Worm (Caenorhabditis elegans) whole organism, mixed stage, embryonic: ENCODE results near the gene srg-16.

Source experiments
- M03D4.4 ChIP-seq: sonication (generic microtip); optimal IDR thresholded peaks from 2 replicates; lab custom pipeline; 2017; ENCODE audit warnings: mild to moderate bottlenecking, missing genetic modification characterization, missing compliant biosample characterization
- bed-3 ChIP-seq: fragments of 200-800 bp; sonication (Bioruptor generic); optimal IDR thresholded peaks from 3 replicates; lab custom pipeline; 2018; ENCODE audit warnings: mild to moderate bottlenecking, missing genetic modification characterization, moderate library complexity, missing compliant biosample characterization
- blmp-1 ChIP-seq: fragments of 150-350 bp; optimal IDR thresholded peaks from 2 replicates; lab custom pipeline; 2014; ENCODE audit warnings: missing biosample characterization, missing genetic modification characterization
- ceh-39 ChIP-seq: fragments of 150-350 bp; optimal IDR thresholded peaks from 2 replicates; lab custom pipeline; 2014; ENCODE audit warnings: missing biosample characterization, missing genetic modification characterization
- ceh-43 ChIP-seq: fragments of 200-800 bp; sonication (Bioruptor generic); optimal IDR thresholded peaks from 2 replicates; lab custom pipeline; 2018; ENCODE audit warnings: mild to moderate bottlenecking, missing genetic modification characterization, moderate library complexity, missing compliant biosample characterization
- ceh-83 ChIP-seq: fragments of 200-800 bp; sonication (Bioruptor generic); optimal IDR thresholded peaks from 2 replicates; lab custom pipeline; 2018; ENCODE audit warnings: mild to moderate bottlenecking, missing genetic modification characterization, missing compliant biosample characterization
- ces-1 ChIP-seq: fragments of 150-350 bp; optimal IDR thresholded peaks from 2 replicates; lab custom pipeline; 2014; ENCODE audit warnings: missing biosample characterization, missing genetic modification reagents, missing genetic modification characterization
- cnd-1 ChIP-seq: fragments of 200-800 bp; sonication (Bioruptor generic); optimal IDR thresholded peaks from 2 replicates; lab custom pipeline; 2018; ENCODE audit warnings: mild to moderate bottlenecking, missing genetic modification characterization, missing compliant biosample characterization
- drap-1 ChIP-seq: fragments of 200-800 bp; sonication (Bioruptor generic); optimal IDR thresholded peaks from 3 replicates; lab custom pipeline; 2018; ENCODE audit warnings: mild to moderate bottlenecking, missing genetic modification characterization, missing compliant biosample characterization
- elt-1 ChIP-seq: sonication (generic microtip); optimal IDR thresholded peaks from 2 replicates; lab custom pipeline; 2017; ENCODE audit warnings: missing genetic modification characterization, mild to moderate bottlenecking, missing compliant biosample characterization, antibody characterized with exemption, moderate library complexity, borderline replicate concordance; ENCODE audit not compliant: insufficient read depth
- elt-3 ChIP-seq: fragments of 150-350 bp; optimal IDR thresholded peaks from 2 replicates; lab custom pipeline; 2014; ENCODE audit warnings: missing biosample characterization, missing genetic modification characterization
- flh-1 ChIP-seq: fragments of 200-800 bp; sonication (Bioruptor generic); optimal IDR thresholded peaks from 2 replicates; lab custom pipeline; 2018; ENCODE audit warnings: mild to moderate bottlenecking, missing genetic modification characterization, moderate library complexity, missing compliant biosample characterization
- ham-2 ChIP-seq: fragments of 200-800 bp; sonication (Bioruptor generic); optimal IDR thresholded peaks from 2 replicates; lab custom pipeline; 2018; ENCODE audit warnings: mild to moderate bottlenecking, missing genetic modification characterization, missing compliant biosample characterization
- hlh-1 ChIP-seq: fragments of 150-350 bp; optimal IDR thresholded peaks from 2 replicates; lab custom pipeline; 2014; ENCODE audit warnings: missing biosample characterization, missing genetic modification reagents, missing genetic modification characterization
- lin-13 ChIP-seq: fragments of 150-350 bp; optimal IDR thresholded peaks from 2 replicates; lab custom pipeline; 2014; ENCODE audit warnings: missing biosample characterization, missing genetic modification characterization
- lin-32 ChIP-seq: fragments of 200-800 bp; sonication (Bioruptor generic); optimal IDR thresholded peaks from 2 replicates; lab custom pipeline; 2018; ENCODE audit warnings: mild to moderate bottlenecking, missing genetic modification characterization, missing compliant biosample characterization
- lsy-2 ChIP-seq: fragments of 150-350 bp; optimal IDR thresholded peaks from 2 replicates; lab custom pipeline; 2014; ENCODE audit warnings: missing biosample characterization, missing genetic modification characterization
- mab-5 ChIP-seq: fragments of 150-350 bp; optimal IDR thresholded peaks from 2 replicates; lab custom pipeline; 2014; ENCODE audit warnings: missing biosample characterization, missing genetic modification characterization
- mep-1 ChIP-seq: fragments of 150-350 bp; optimal IDR thresholded peaks from 2 replicates; lab custom pipeline; 2017; ENCODE audit warnings: missing biosample characterization, missing genetic modification reagents, missing genetic modification characterization, inconsistent platforms
- mls-2 ChIP-seq: sonication (generic microtip); optimal IDR thresholded peaks from 2 replicates; lab custom pipeline; 2016; ENCODE audit warnings: mild to moderate bottlenecking, missing genetic modification characterization, moderate library complexity, missing compliant biosample characterization
- nhr-12 ChIP-seq: fragments of 150-350 bp; optimal IDR thresholded peaks from 2 replicates; lab custom pipeline; 2014; ENCODE audit warnings: missing biosample characterization, missing genetic modification characterization
- nhr-2 ChIP-seq: fragments of 150-350 bp; optimal IDR thresholded peaks from 2 replicates; lab custom pipeline; 2014; ENCODE audit warnings: missing biosample characterization, missing genetic modification characterization
- nhr-237 ChIP-seq: fragments of 150-350 bp; optimal IDR thresholded peaks from 2 replicates; lab custom pipeline; 2014; ENCODE audit warnings: missing biosample characterization, missing genetic modification characterization
- nhr-28 ChIP-seq: fragments of 150-350 bp; optimal IDR thresholded peaks from 2 replicates; lab custom pipeline; 2014; ENCODE audit warnings: missing biosample characterization, missing genetic modification characterization
- nhr-76 ChIP-seq: sonication (generic microtip); optimal IDR thresholded peaks from 2 replicates; lab custom pipeline; 2017; ENCODE audit warnings: missing biosample characterization, missing genetic modification characterization
- pha-4 ChIP-seq: fragments of 150-350 bp; optimal IDR thresholded peaks from 2 replicates; lab custom pipeline; 2018; ENCODE audit warnings: missing biosample characterization, missing genetic modification reagents, missing genetic modification characterization
- sem-2 ChIP-seq: fragments of 200-800 bp; sonication (Bioruptor generic); optimal IDR thresholded peaks from 2 replicates; lab custom pipeline; 2018; ENCODE audit warnings: mild to moderate bottlenecking, missing genetic modification characterization, missing compliant biosample characterization
- snpc-4 ChIP-seq: fragments of 150-350 bp; optimal IDR thresholded peaks from 2 replicates; lab custom pipeline; 2014; ENCODE audit warnings: missing biosample characterization, missing genetic modification characterization
- sptf-1 ChIP-seq: sonication (generic microtip); optimal IDR thresholded peaks from 2 replicates; lab custom pipeline; 2017; ENCODE audit warnings: mild to moderate bottlenecking, missing genetic modification characterization, moderate library complexity, missing compliant biosample characterization
- tbx-8 ChIP-seq: fragments of 200-800 bp; sonication (Bioruptor generic); optimal IDR thresholded peaks from 2 replicates; lab custom pipeline; 2018; ENCODE audit warnings: mild to moderate bottlenecking, missing genetic modification characterization, moderate library complexity, missing compliant biosample characterization
- unc-120 ChIP-seq: sonication (generic microtip); optimal IDR thresholded peaks from 2 replicates; lab custom pipeline; 2017; ENCODE audit warnings: missing genetic modification characterization, missing compliant biosample characterization; ENCODE audit not compliant: poor library complexity, severe bottlenecking
- unc-39 ChIP-seq: fragments of 150-350 bp; optimal IDR thresholded peaks from 2 replicates; lab custom pipeline; 2014; ENCODE audit warnings: missing biosample characterization, missing genetic modification characterization
- unc-62 ChIP-seq: fragments of 150-350 bp; optimal IDR thresholded peaks from 2 replicates; lab custom pipeline; 2014; ENCODE audit warnings: missing biosample characterization, missing genetic modification reagents, missing genetic modification characterization
- zip-8 ChIP-seq: fragments of 150-350 bp; optimal IDR thresholded peaks from 2 replicates; lab custom pipeline; 2014; ENCODE audit warnings: missing biosample characterization, missing genetic modification characterization
- ztf-11 ChIP-seq: fragments of 150-350 bp; optimal IDR thresholded peaks from 2 replicates; lab custom pipeline; 2014; ENCODE audit warnings: missing biosample characterization, missing genetic modification characterization

Gene srg-16

ce11 chrII:12488810-12489209, 21.9 kb downstream of the srg-16 start:
- TF ChIP-seq nhr-237 (tag; lab: Kevin White, UChicago) (no peak), mep-1 (tag; lab: Kevin White, UChicago) (no peak), zip-8 (tag; lab: Kevin White, UChicago) (no peak), unc-62 (no peak), elt-3 (tag; lab: Kevin White, UChicago) (no peak), lin-32 (GFP tag; lab: Kevin White, UChicago) (no peak), nhr-2 (tag; lab: Kevin White, UChicago) (no peak), unc-120 (tag; lab: Kevin White, UChicago) (no peak), mab-5 (tag; lab: Kevin White, UChicago) (no peak), sptf-1 (no peak), ham-2 (GFP tag; lab: Kevin White, UChicago) (no peak)

ce11 chrII:12489903-12490302, 23.0 kb downstream of the srg-16 start, which contains the start of gene T21B4.15:
Gene T21B4.15 (plus strand): TSS chrII:12490203.
- TF ChIP-seq cnd-1 (tag; lab: Kevin White, UChicago) (no peak), mep-1 (tag; lab: Kevin White, UChicago) (no peak)

- TF ChIP-seq elt-3 (tag; lab: Kevin White, UChicago) (no peak), lin-13 (tag; lab: Kevin White, UChicago) (no peak), nhr-237 (tag; lab: Kevin White, UChicago) (no peak), ceh-83 (no peak), lin-32 (GFP tag; lab: Kevin White, UChicago) (no peak)
These were observed 25.0 kb downstream of the srg-16 start, which contains the start of gene srz-6 for ce11 chrII:12491936-12492335. Gene srz-6 (plus strand): TSS chrII:12492236.

- no peak for TF ChIP-seq blmp-1
- TF ChIP-seq unc-39: no peak
- TF ChIP-seq ces-1 (GFP tag; lab: Kevin White, UChicago): no peak
- TF ChIP-seq unc-120 (tag; lab: Kevin White, UChicago): no peak
- no peak for TF ChIP-seq ham-2 (GFP tag; lab: Kevin White, UChicago)
- TF ChIP-seq zip-8 (tag; lab: Kevin White, UChicago): no peak
- TF ChIP-seq mab-5 (tag; lab: Kevin White, UChicago): no peak
- no peak for TF ChIP-seq sptf-1
- TF ChIP-seq ceh-43 (GFP tag; lab: Kevin White, UChicago): no peak
- TF ChIP-seq M03D4.4 (tag; lab: Kevin White, UChicago): no peak
- TF ChIP-seq sem-2 (GFP tag; lab: Kevin White, UChicago): no peak
- no peak for TF ChIP-seq cnd-1 (tag; lab: Kevin White, UChicago)
These were observed 27.1 kb downstream of the srg-16 start for ce11 chrII:12494067-12494477.

ce11 chrII:12494556-12495131, 27.7 kb downstream of the srg-16 start, which contains the start of gene col-85:
Gene col-85 (minus strand): TSS chrII:12495095.
- TF ChIP-seq cnd-1 (tag; lab: Kevin White, UChicago) (peak; percentile 89), mab-5 (tag; lab: Kevin White, UChicago) (peak; percentile 49), sem-2 (GFP tag; lab: Kevin White, UChicago) (peak; percentile 86), drap-1 (peak; percentile 94), blmp-1 (no peak), ztf-11 (tag; lab: Kevin White, UChicago) (peak; percentile 40), snpc-4 (no peak), ham-2 (GFP tag; lab: Kevin White, UChicago) (peak; percentile 94), nhr-237 (tag; lab: Kevin White, UChicago) (peak; percentile 45), nhr-76 (tag; lab: Kevin White, UChicago) (no peak), pha-4 (tag; lab: Kevin White, UChicago) (peak; percentile 18), unc-62 (peak; percentile 23), lsy-2 (tag; lab: Kevin White, UChicago) (peak; percentile 48), elt-1 (peak; percentile 10), flh-1 (GFP tag; lab: Kevin White, UChicago) (peak; percentile 92), hlh-1 (tag; lab: Kevin White, UChicago) (no peak), zip-8 (tag; lab: Kevin White, UChicago) (no peak), bed-3 (peak; percentile 94), mls-2 (tag; lab: Kevin White, UChicago) (peak; percentile 98), mep-1 (tag; lab: Kevin White, UChicago) (peak; percentile 58), ceh-43 (GFP tag; lab: Kevin White, UChicago) (peak; percentile 94), sptf-1 (peak; percentile 97), lin-13 (tag; lab: Kevin White, UChicago) (peak; percentile 15), nhr-12 (tag; lab: Kevin White, UChicago) (peak; percentile 38), lin-32 (GFP tag; lab: Kevin White, UChicago) (peak; percentile 91), ceh-39 (tag; lab: Kevin White, UChicago) (peak; percentile 1), ceh-83 (peak; percentile 96), elt-3 (tag; lab: Kevin White, UChicago) (peak; percentile 4), unc-39 (peak; percentile 50), nhr-28 (peak; percentile 72), unc-120 (tag; lab: Kevin White, UChicago) (peak; percentile 94), nhr-2 (tag; lab: Kevin White, UChicago) (no peak), ces-1 (GFP tag; lab: Kevin White, UChicago) (peak; percentile 47), M03D4.4 (tag; lab: Kevin White, UChicago) (peak; percentile 95), tbx-8 (peak; percentile 91)
